Fruit fly (Drosophila melanogaster) whole organism, wandering third instar larva: ENCODE measurements around the gene ci.

Source experiments
- GATAd ChIP-seq: sonication (Bioruptor generic); optimal IDR thresholded peaks from 2 replicates; lab custom pipeline; 2016; ENCODE audit warnings: missing biosample characterization, missing genetic modification characterization
- Hnf4 ChIP-seq: fragments of 200-800 bp; sonication (Bioruptor generic); optimal IDR thresholded peaks from 2 replicates; lab custom pipeline; 2016; ENCODE audit warnings: missing biosample characterization, mild to moderate bottlenecking, missing genetic modification characterization
- Hr83 ChIP-seq: fragments of 200-300 bp; sonication (Bioruptor generic); optimal IDR thresholded peaks from 2 replicates; lab custom pipeline; 2016; ENCODE audit warnings: missing biosample characterization, mild to moderate bottlenecking, missing genetic modification characterization, moderate library complexity; ENCODE audit not compliant: poor library complexity, severe bottlenecking
- Mio ChIP-seq: sonication (Bioruptor generic); optimal IDR thresholded peaks from 2 replicates; lab custom pipeline; 2016; ENCODE audit warnings: missing biosample characterization, missing genetic modification characterization
- Rel ChIP-seq, 2 experiments: fragments of 200-800 bp; sonication (Bioruptor generic) in 1 of 2; optimal IDR thresholded peaks; 2 replicates in 1 of 2; 3 replicates in 1 of 2; lab custom pipeline; 2016 to 2019; ENCODE audit warnings: mild to moderate bottlenecking in 2 of 2, missing biosample characterization in 2 of 2, missing genetic modification characterization in 2 of 2, moderate library complexity in 1 of 2
- br ChIP-seq: fragments of 200-800 bp; sonication (Bioruptor generic); optimal IDR thresholded peaks from 2 replicates; lab custom pipeline; 2016; ENCODE audit warnings: missing biosample characterization, missing genetic modification characterization
- dmrt93B ChIP-seq: fragments of 200-800 bp; sonication (Bioruptor generic); optimal IDR thresholded peaks from 2 replicates; lab custom pipeline; 2018; ENCODE audit warnings: missing biosample characterization, mild to moderate bottlenecking, missing genetic modification characterization
- dsf ChIP-seq: sonication (Bioruptor generic); optimal IDR thresholded peaks from 2 replicates; lab custom pipeline; 2016; ENCODE audit warnings: missing biosample characterization, missing genetic modification characterization, borderline replicate concordance
- h ChIP-seq: fragments of 200-800 bp; sonication (Bioruptor generic); optimal IDR thresholded peaks from 3 replicates; lab custom pipeline; 2016; ENCODE audit warnings: missing biosample characterization, mild to moderate bottlenecking, missing genetic modification characterization
- psq ChIP-seq: fragments of 200-800 bp; sonication (Bioruptor generic); optimal IDR thresholded peaks from 3 replicates; lab custom pipeline; 2017; ENCODE audit warnings: missing biosample characterization, mild to moderate bottlenecking, missing genetic modification characterization, moderate library complexity

DNA sequence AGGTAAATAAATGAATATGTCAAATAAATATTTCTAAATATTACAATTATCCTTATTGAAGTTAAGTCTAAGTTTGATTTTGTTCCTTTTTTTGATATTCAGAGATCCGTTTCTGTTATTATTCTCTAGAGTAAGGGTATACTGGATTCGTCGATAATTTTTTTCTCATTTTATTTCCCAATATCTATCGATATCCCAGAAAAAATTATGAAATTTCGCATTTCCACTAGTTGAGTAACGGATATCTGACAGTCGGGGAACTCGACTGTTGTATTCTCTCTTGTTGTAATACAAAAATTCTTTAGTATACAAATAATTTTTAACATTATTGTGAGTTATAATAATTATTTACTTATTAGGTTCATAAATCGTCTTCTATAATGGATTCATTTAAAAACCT is 55.4 kb downstream of the ci start:
- TF ChIP-seq h, result no peak
- no peak for TF ChIP-seq Hr83 (GFP tag; lab: Kevin White, UChicago)
- TF ChIP-seq psq, result no peak
- TF ChIP-seq Rel (GFP tag; optimal IDR thresholded peaks at IDR 0.05; lab: Kevin White, UChicago), result no peak
- no peak for TF ChIP-seq Rel (tag; optimal IDR thresholded peaks at IDR 0.05; lab: Kevin White, UChicago)
- no peak for TF ChIP-seq Mio
- TF ChIP-seq br (GFP tag; lab: Kevin White, UChicago), result no peak
- TF ChIP-seq GATAd, result no peak
- no peak for TF ChIP-seq dmrt93B
- TF ChIP-seq dsf (GFP tag; lab: Kevin White, UChicago), result no peak
- no peak for TF ChIP-seq Hnf4 (GFP tag; lab: Kevin White, UChicago)
